Worm (Caenorhabditis elegans) whole organism, young adult: ENCODE measurements around the gene brf-1.
A peak's percentile ranks its signal among the peaks of the same experiment; 100 is the strongest.

Source experiments
- B0019.2 ChIP-seq: fragments of 200-800 bp; sonication (Bioruptor generic); conservative IDR thresholded peaks from 2 replicates; pipeline ENCODE4 v1.3.6; 2022; ENCODE audit warnings: missing genetic modification reagents, missing genetic modification characterization, missing compliant biosample characterization
- B0336.3 ChIP-seq: fragments of 200-800 bp; sonication (Bioruptor generic); IDR thresholded peaks from 2 replicates; pipeline ENCODE4 v1.3.6; 2022; ENCODE audit warnings: missing genetic modification characterization, missing compliant biosample characterization
- C06A6.2 ChIP-seq: fragments of 200-800 bp; sonication (Bioruptor generic); conservative IDR thresholded peaks from 2 replicates; pipeline ENCODE4 v1.3.6; 2022; ENCODE audit warnings: missing genetic modification characterization, missing compliant biosample characterization
- F23B12.7 ChIP-seq: sonication (generic microtip); optimal IDR thresholded peaks from 2 replicates; lab custom pipeline; 2017; ENCODE audit warnings: missing genetic modification characterization, mild to moderate bottlenecking, missing compliant biosample characterization, antibody characterized with exemption, moderate library complexity; ENCODE audit not compliant: insufficient read depth
- F37B4.10 ChIP-seq: fragments of 200-800 bp; sonication (Bioruptor generic); IDR thresholded peaks from 2 replicates; pipeline ENCODE4 v1.3.6; 2022; ENCODE audit warnings: missing genetic modification characterization, missing compliant biosample characterization
- F39B2.1 ChIP-seq: fragments of 200-800 bp; sonication (Bioruptor generic); IDR thresholded peaks from 2 replicates; pipeline ENCODE4 v1.3.6; 2022; ENCODE audit warnings: missing genetic modification reagents, missing genetic modification characterization, missing compliant biosample characterization
- F49E8.2 ChIP-seq: sonication (generic microtip); optimal IDR thresholded peaks from 3 replicates; lab custom pipeline; 2017; ENCODE audit warnings: missing genetic modification characterization, mild to moderate bottlenecking, missing compliant biosample characterization, antibody characterized with exemption, moderate library complexity; ENCODE audit not compliant: insufficient read depth
- F55B11.4 ChIP-seq: sonication (generic microtip); optimal IDR thresholded peaks from 2 replicates; lab custom pipeline; 2016; ENCODE audit warnings: missing compliant biosample characterization, missing genetic modification characterization, borderline replicate concordance; ENCODE audit not compliant: insufficient read depth
- F57A8.1 ChIP-seq: fragments of 200-800 bp; sonication (Bioruptor generic); optimal IDR thresholded peaks from 2 replicates; lab custom pipeline; 2018; ENCODE audit warnings: mild to moderate bottlenecking, missing genetic modification characterization, moderate library complexity, missing compliant biosample characterization
- K11D2.4 ChIP-seq: fragments of 200-800 bp; sonication (Bioruptor generic); IDR thresholded peaks from 2 replicates; pipeline ENCODE4 v1.3.6; 2022; ENCODE audit warnings: missing genetic modification reagents, missing genetic modification characterization, missing compliant biosample characterization
- Y53F4B.3 ChIP-seq: fragments of 200-800 bp; sonication (Bioruptor generic); IDR thresholded peaks from 2 replicates; pipeline ENCODE4 v1.3.6; 2022; ENCODE audit warnings: missing genetic modification reagents, missing genetic modification characterization, missing compliant biosample characterization
- akir-1 ChIP-seq: fragments of 200-800 bp; sonication (Bioruptor generic); optimal IDR thresholded peaks from 2 replicates; lab custom pipeline; 2018; ENCODE audit warnings: mild to moderate bottlenecking, missing genetic modification characterization, moderate library complexity, missing compliant biosample characterization
- aptf-2 ChIP-seq: fragments of 200-800 bp; sonication (Bioruptor generic); conservative IDR thresholded peaks from 2 replicates; pipeline ENCODE4 v1.3.6; 2022; ENCODE audit warnings: missing genetic modification reagents, missing genetic modification characterization, missing compliant biosample characterization
- athp-1 ChIP-seq: sonication (generic microtip); optimal IDR thresholded peaks from 2 replicates; lab custom pipeline; 2017; ENCODE audit warnings: mild to moderate bottlenecking, missing genetic modification characterization, missing compliant biosample characterization
- bed-2 ChIP-seq: fragments of 200-800 bp; sonication (Bioruptor generic); IDR thresholded peaks from 2 replicates; pipeline ENCODE4 v1.3.6; 2022; ENCODE audit warnings: missing genetic modification reagents, missing genetic modification characterization, missing compliant biosample characterization
- cebp-2 ChIP-seq: fragments of 200-800 bp; sonication (Bioruptor generic); IDR thresholded peaks from 2 replicates; pipeline ENCODE4 v1.3.6; 2022; ENCODE audit warnings: missing genetic modification characterization, missing compliant biosample characterization
- ceh-100 ChIP-seq: fragments of 200-800 bp; sonication (Bioruptor generic); IDR thresholded peaks from 2 replicates; pipeline ENCODE4 v1.3.6; 2022; ENCODE audit warnings: missing genetic modification reagents, missing genetic modification characterization, missing compliant biosample characterization
- ceh-40 ChIP-seq: fragments of 200-800 bp; sonication (Bioruptor generic); IDR thresholded peaks from 2 replicates; pipeline ENCODE4 v1.3.6; 2022; ENCODE audit warnings: missing genetic modification characterization, missing compliant biosample characterization
- chd-7 ChIP-seq: sonication (generic microtip); optimal IDR thresholded peaks from 2 replicates; lab custom pipeline; 2016; ENCODE audit warnings: mild to moderate bottlenecking, missing genetic modification characterization, moderate library complexity, missing compliant biosample characterization
- die-1 ChIP-seq: sonication (generic microtip); optimal IDR thresholded peaks from 2 replicates; lab custom pipeline; 2016; ENCODE audit warnings: missing genotype, mild to moderate bottlenecking, missing genetic modification characterization, missing compliant biosample characterization
- dox-1 ChIP-seq: fragments of 200-800 bp; sonication (Bioruptor generic); IDR thresholded peaks from 2 replicates; pipeline ENCODE4 v1.3.6; 2022; ENCODE audit warnings: missing genetic modification reagents, missing genetic modification characterization, missing compliant biosample characterization
- dpff-1 ChIP-seq: sonication (generic microtip); optimal IDR thresholded peaks from 2 replicates; lab custom pipeline; 2017; ENCODE audit warnings: mild to moderate bottlenecking, missing genetic modification characterization, missing compliant biosample characterization
- egl-18 ChIP-seq: fragments of 200-800 bp; sonication (Bioruptor generic); IDR thresholded peaks from 2 replicates; pipeline ENCODE4 v1.3.6; 2022; ENCODE audit warnings: missing genetic modification reagents, missing genetic modification characterization, missing compliant biosample characterization
- egl-44 ChIP-seq: fragments of 200-800 bp; sonication (Bioruptor generic); IDR thresholded peaks from 2 replicates; pipeline ENCODE4 v1.3.6; 2022; ENCODE audit warnings: missing genetic modification reagents, missing genetic modification characterization, missing compliant biosample characterization
- fkh-3 ChIP-seq: sonication (generic microtip); optimal IDR thresholded peaks from 2 replicates; lab custom pipeline; 2016; ENCODE audit warnings: mild to moderate bottlenecking, missing genetic modification characterization, missing compliant biosample characterization
- him-1 ChIP-seq: sonication (generic microtip); optimal IDR thresholded peaks from 2 replicates; lab custom pipeline; 2016; ENCODE audit warnings: missing genotype, missing genetic modification reagents, missing genetic modification characterization, missing compliant biosample characterization
- hlh-12 ChIP-seq: sonication (generic microtip); optimal IDR thresholded peaks from 2 replicates; lab custom pipeline; 2016; ENCODE audit warnings: missing genetic modification characterization, missing compliant biosample characterization
- hlh-26 ChIP-seq: fragments of 200-800 bp; sonication (Bioruptor generic); conservative IDR thresholded peaks from 2 replicates; pipeline ENCODE4 v1.3.6; 2022; ENCODE audit warnings: missing genetic modification reagents, missing genetic modification characterization, missing compliant biosample characterization
- hmg-1.2 ChIP-seq: fragments of 200-800 bp; sonication (Bioruptor generic); IDR thresholded peaks from 2 replicates; pipeline ENCODE4 v1.3.6; 2022; ENCODE audit warnings: missing genetic modification reagents, missing genetic modification characterization, missing compliant biosample characterization
- hrde-1 ChIP-seq: sonication (generic microtip); optimal IDR thresholded peaks from 2 replicates; lab custom pipeline; 2016; ENCODE audit warnings: missing genetic modification characterization, mild to moderate bottlenecking, missing compliant biosample characterization, moderate library complexity, missing genotype, missing genetic modification reagents, borderline replicate concordance
- lag-1 ChIP-seq: fragments of 200-800 bp; sonication (Bioruptor generic); IDR thresholded peaks from 2 replicates; pipeline ENCODE4 v1.3.6; 2022; ENCODE audit warnings: missing genetic modification reagents, missing genetic modification characterization, missing compliant biosample characterization
- let-526 ChIP-seq: fragments of 200-800 bp; sonication (Bioruptor generic); IDR thresholded peaks from 2 replicates; pipeline ENCODE4 v1.3.6; 2022; ENCODE audit warnings: missing genetic modification reagents, missing genetic modification characterization, missing compliant biosample characterization
- let-607 ChIP-seq, 2 experiments: fragments of 200-800 bp in 1 of 2; sonication (Bioruptor generic) in 1 of 2; sonication (generic microtip) in 1 of 2; optimal IDR thresholded peaks; 2 replicates each; lab custom pipeline; 2016 to 2018; ENCODE audit warnings: mild to moderate bottlenecking in 2 of 2, missing compliant biosample characterization in 2 of 2, missing genetic modification characterization in 2 of 2, moderate library complexity in 2 of 2, missing genotype in 1 of 2
- madf-3 ChIP-seq: fragments of 200-800 bp; sonication (Bioruptor generic); IDR thresholded peaks from 2 replicates; pipeline ENCODE4 v1.3.6; 2022; ENCODE audit warnings: missing genetic modification reagents, missing genetic modification characterization, missing compliant biosample characterization
- mcd-1 ChIP-seq: fragments of 200-800 bp; sonication (Bioruptor generic); IDR thresholded peaks from 2 replicates; pipeline ENCODE4 v1.3.6; 2022; ENCODE audit warnings: missing genetic modification reagents, missing genetic modification characterization, missing compliant biosample characterization
- mel-28 ChIP-seq: sonication (generic microtip); optimal IDR thresholded peaks from 2 replicates; lab custom pipeline; 2016; ENCODE audit warnings: borderline replicate concordance, mild to moderate bottlenecking, missing genetic modification characterization, missing compliant biosample characterization
- nfya-1 ChIP-seq: sonication (generic microtip); optimal IDR thresholded peaks from 2 replicates; lab custom pipeline; 2017; ENCODE audit warnings: antibody characterized with exemption, missing compliant biosample characterization, missing genetic modification characterization, borderline replicate concordance; ENCODE audit not compliant: insufficient read depth
- nfyb-1 ChIP-seq: fragments of 200-800 bp; sonication (Bioruptor generic); IDR thresholded peaks from 2 replicates; pipeline ENCODE4 v1.3.6; 2022; ENCODE audit warnings: missing genetic modification reagents, missing genetic modification characterization, missing compliant biosample characterization
- nhr-120 ChIP-seq: fragments of 200-800 bp; sonication (Bioruptor generic); IDR thresholded peaks from 2 replicates; pipeline ENCODE4 v1.3.6; 2022; ENCODE audit warnings: missing genetic modification characterization, missing compliant biosample characterization
- nhr-80 ChIP-seq: sonication (generic microtip); optimal IDR thresholded peaks from 2 replicates; lab custom pipeline; 2016; ENCODE audit warnings: missing genetic modification characterization, missing compliant biosample characterization
- nhr-90 ChIP-seq: sonication (generic microtip); optimal IDR thresholded peaks from 2 replicates; lab custom pipeline; 2016; ENCODE audit warnings: missing genotype, mild to moderate bottlenecking, missing genetic modification characterization, missing compliant biosample characterization
- repo-1 ChIP-seq: sonication (generic microtip); optimal IDR thresholded peaks from 2 replicates; lab custom pipeline; 2017; ENCODE audit warnings: mild to moderate bottlenecking, missing genetic modification characterization, missing compliant biosample characterization
- sdz-38 ChIP-seq: sonication (generic microtip); optimal IDR thresholded peaks from 2 replicates; lab custom pipeline; 2016; ENCODE audit warnings: missing genotype, missing genetic modification characterization, missing compliant biosample characterization
- snpc-1.1 ChIP-seq: sonication (generic microtip); optimal IDR thresholded peaks from 2 replicates; lab custom pipeline; 2017; ENCODE audit warnings: missing genetic modification characterization, mild to moderate bottlenecking, missing compliant biosample characterization, antibody characterized with exemption, moderate library complexity, missing genotype, missing genetic modification reagents; ENCODE audit not compliant: insufficient read depth
- somi-1 ChIP-seq: fragments of 200-800 bp; sonication (Bioruptor generic); optimal IDR thresholded peaks from 2 replicates; lab custom pipeline; 2018; ENCODE audit warnings: mild to moderate bottlenecking, missing genetic modification characterization, missing compliant biosample characterization
- sptf-2 ChIP-seq: fragments of 200-800 bp; sonication (Bioruptor generic); optimal IDR thresholded peaks from 2 replicates; lab custom pipeline; 2018; ENCODE audit warnings: mild to moderate bottlenecking, missing genetic modification characterization, missing compliant biosample characterization
- zim-3 ChIP-seq: sonication (generic microtip); optimal IDR thresholded peaks from 2 replicates; lab custom pipeline; 2017; ENCODE audit warnings: mild to moderate bottlenecking, missing genetic modification characterization, moderate library complexity, missing compliant biosample characterization
- ztf-25 ChIP-seq: fragments of 200-800 bp; sonication (Bioruptor generic); IDR thresholded peaks from 2 replicates; pipeline ENCODE4 v1.3.6; 2022; ENCODE audit warnings: missing genetic modification reagents, missing genetic modification characterization, missing compliant biosample characterization
- ztf-6 ChIP-seq: fragments of 200-800 bp; sonication (Bioruptor generic); IDR thresholded peaks from 2 replicates; pipeline ENCODE4 v1.3.6; 2022; ENCODE audit warnings: missing genetic modification reagents, missing genetic modification characterization, missing compliant biosample characterization

The brf-1 gene

DNA sequence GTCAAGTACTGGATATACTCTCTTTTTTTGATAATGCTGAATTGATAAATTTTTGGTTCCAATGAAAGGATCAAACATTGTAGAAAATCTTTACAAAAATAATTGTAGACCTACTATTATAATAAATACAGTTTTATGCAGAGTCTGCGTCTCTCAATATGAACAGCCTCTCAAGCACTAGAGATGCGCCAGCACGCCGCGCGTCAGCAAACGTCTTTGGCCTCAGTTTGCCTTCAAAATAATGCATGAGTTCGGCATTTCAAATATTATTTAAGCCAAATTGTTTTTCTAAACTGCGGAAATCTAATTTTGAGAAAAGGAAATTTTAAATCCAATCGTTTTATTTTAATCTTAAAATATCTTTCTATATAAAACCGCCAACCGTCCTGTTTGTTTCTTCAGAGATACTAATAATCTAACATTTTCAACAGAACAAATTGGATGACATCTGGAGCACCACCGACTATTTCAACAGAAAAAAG lies 3.9 kb upstream of the brf-1 start, which contains the start of gene cul-4 (continued):
- no peak for TF ChIP-seq hrde-1 (tag; lab: Kevin White, UChicago)
- TF ChIP-seq dox-1 (GFP tag; lab: Robert Waterston, UW) = peak; percentile 90
- peak; percentile 79 for TF ChIP-seq snpc-1.1 (tag; lab: Kevin White, UChicago)
- no peak for TF ChIP-seq chd-7 (tag; lab: Kevin White, UChicago)
- TF ChIP-seq mel-28 (tag; lab: Kevin White, UChicago) = no peak
- peak; percentile 22 for TF ChIP-seq nhr-80 (tag; lab: Kevin White, UChicago)
- TF ChIP-seq mcd-1 (GFP tag; lab: Robert Waterston, UW) = peak; percentile 86
- TF ChIP-seq bed-2 (GFP tag; lab: Robert Waterston, UW) = no peak
- no peak for TF ChIP-seq akir-1
- TF ChIP-seq dpff-1 (tag; lab: Kevin White, UChicago) = no peak
- no peak for TF ChIP-seq nfya-1
- no peak for TF ChIP-seq let-526 (GFP tag; lab: Robert Waterston, UW)
- TF ChIP-seq ceh-40 = no peak
- no peak for TF ChIP-seq egl-18 (GFP tag; lab: Robert Waterston, UW)
- TF ChIP-seq nhr-90 = no peak
- TF ChIP-seq hlh-12 (tag; lab: Kevin White, UChicago) = no peak
- no peak for TF ChIP-seq C06A6.2 (GFP tag; lab: Robert Waterston, UW)
- TF ChIP-seq F55B11.4 = no peak
- TF ChIP-seq die-1 (tag; lab: Kevin White, UChicago) = peak; percentile 0
- TF ChIP-seq F49E8.2 (tag; lab: Kevin White, UChicago) = peak; percentile 63
- TF ChIP-seq sptf-2 (GFP tag; lab: Kevin White, UChicago) = no peak
- no peak for TF ChIP-seq athp-1 (tag; lab: Kevin White, UChicago)
- TF ChIP-seq cebp-2 (GFP tag; lab: Robert Waterston, UW) = no peak
- no peak for TF ChIP-seq egl-44 (GFP tag; lab: Robert Waterston, UW)
- peak; percentile 54 for TF ChIP-seq F23B12.7 (tag; lab: Kevin White, UChicago)
- TF ChIP-seq somi-1 (GFP tag; lab: Kevin White, UChicago) = no peak
- TF ChIP-seq hmg-1.2 (GFP tag; lab: Robert Waterston, UW) = peak; percentile 85
- TF ChIP-seq F39B2.1 (GFP tag; lab: Robert Waterston, UW) = no peak
- peak; percentile 74 for TF ChIP-seq ceh-100 (GFP tag; lab: Robert Waterston, UW)
- TF ChIP-seq sdz-38 = no peak
- TF ChIP-seq hlh-26 (GFP tag; lab: Robert Waterston, UW) = no peak
- no peak for TF ChIP-seq aptf-2 (GFP tag; lab: Robert Waterston, UW)
- no peak for TF ChIP-seq lag-1
- TF ChIP-seq ztf-25 = no peak
- no peak for TF ChIP-seq ztf-6 (GFP tag; lab: Robert Waterston, UW)
- peak; percentile 69 for TF ChIP-seq nfyb-1 (GFP tag; lab: Robert Waterston, UW)
- no peak for TF ChIP-seq F57A8.1 (GFP tag; lab: Kevin White, UChicago)
- no peak for TF ChIP-seq zim-3 (tag; lab: Kevin White, UChicago)
- peak; percentile 12 for TF ChIP-seq repo-1
- peak in 1 of 2 experiments; percentile 16 for TF ChIP-seq let-607 (tag; optimal IDR thresholded peaks at IDR 0.05; lab: Kevin White, UChicago)
- TF ChIP-seq B0336.3 (GFP tag; lab: Robert Waterston, UW) = peak; percentile 88
- no peak for TF ChIP-seq Y53F4B.3 (GFP tag; lab: Robert Waterston, UW)
- no peak for TF ChIP-seq K11D2.4
- peak; percentile 91 for TF ChIP-seq madf-3 (GFP tag; lab: Robert Waterston, UW)
- TF ChIP-seq fkh-3 (tag; lab: Kevin White, UChicago) = no peak
- peak; percentile 82 for TF ChIP-seq him-1 (tag; lab: Kevin White, UChicago)
- no peak for TF ChIP-seq nhr-120 (GFP tag; lab: Robert Waterston, UW)
- TF ChIP-seq B0019.2 (GFP tag; lab: Robert Waterston, UW) = no peak
- TF ChIP-seq F37B4.10 (GFP tag; lab: Robert Waterston, UW) = no peak
